Worm (Caenorhabditis elegans) whole organism, young adult: ENCODE measurements around the gene grl-31.

Experiments
- B0261.1 ChIP-seq: sonication (generic microtip); optimal IDR thresholded peaks from 2 replicates; lab custom pipeline; 2016; ENCODE audit warnings: mild to moderate bottlenecking, missing genetic modification characterization, moderate library complexity, missing compliant biosample characterization
- K11D2.4 ChIP-seq: fragments of 200-800 bp; sonication (Bioruptor generic); IDR thresholded peaks from 2 replicates; pipeline ENCODE4 v1.3.6; 2022; ENCODE audit warnings: missing genetic modification reagents, missing genetic modification characterization, missing compliant biosample characterization
- Y79H2A.3 ChIP-seq: fragments of 200-800 bp; sonication (Bioruptor generic); conservative IDR thresholded peaks from 2 replicates; pipeline ENCODE4 v1.3.6; 2022; ENCODE audit warnings: missing genetic modification reagents, missing genetic modification characterization, missing compliant biosample characterization
- ceh-27 ChIP-seq: fragments of 200-800 bp; sonication (Bioruptor generic); optimal IDR thresholded peaks from 2 replicates; lab custom pipeline; 2018; ENCODE audit warnings: mild to moderate bottlenecking, missing genetic modification characterization, moderate library complexity, missing compliant biosample characterization
- dpff-1 ChIP-seq: sonication (generic microtip); optimal IDR thresholded peaks from 2 replicates; lab custom pipeline; 2017; ENCODE audit warnings: mild to moderate bottlenecking, missing genetic modification characterization, missing compliant biosample characterization
- dpl-1 ChIP-seq: fragments of 150-350 bp; optimal IDR thresholded peaks from 2 replicates; lab custom pipeline; 2014; ENCODE audit warnings: missing biosample characterization, missing genetic modification reagents, missing genetic modification characterization
- efl-1 ChIP-seq: fragments of 150-350 bp; optimal IDR thresholded peaks from 2 replicates; lab custom pipeline; 2014; ENCODE audit warnings: missing biosample characterization, missing genetic modification reagents, missing genetic modification characterization
- egrh-3 ChIP-seq: fragments of 200-800 bp; sonication (Bioruptor generic); IDR thresholded peaks from 2 replicates; pipeline ENCODE4 v1.3.6; 2022; ENCODE audit warnings: missing genetic modification reagents, missing genetic modification characterization, missing compliant biosample characterization
- ets-4 ChIP-seq: fragments of 200-800 bp; sonication (Bioruptor generic); optimal IDR thresholded peaks from 2 replicates; lab custom pipeline; 2018; ENCODE audit warnings: mild to moderate bottlenecking, missing genetic modification characterization, missing compliant biosample characterization
- mcd-1 ChIP-seq: fragments of 200-800 bp; sonication (Bioruptor generic); IDR thresholded peaks from 2 replicates; pipeline ENCODE4 v1.3.6; 2022; ENCODE audit warnings: missing genetic modification reagents, missing genetic modification characterization, missing compliant biosample characterization
- mes-4 ChIP-seq: sonication (generic microtip); optimal IDR thresholded peaks from 2 replicates; lab custom pipeline; 2016; ENCODE audit warnings: missing genotype, missing genetic modification characterization, missing compliant biosample characterization
- unc-62 ChIP-seq: fragments of 150-350 bp; optimal IDR thresholded peaks from 2 replicates; lab custom pipeline; 2014; ENCODE audit warnings: missing biosample characterization, missing genetic modification reagents, missing genetic modification characterization
- zim-3 ChIP-seq: sonication (generic microtip); optimal IDR thresholded peaks from 2 replicates; lab custom pipeline; 2017; ENCODE audit warnings: mild to moderate bottlenecking, missing genetic modification characterization, moderate library complexity, missing compliant biosample characterization
- ztf-3 ChIP-seq: fragments of 200-800 bp; sonication (Bioruptor generic); optimal IDR thresholded peaks from 2 replicates; lab custom pipeline; 2018; ENCODE audit warnings: mild to moderate bottlenecking, missing genetic modification characterization, missing compliant biosample characterization

- TF ChIP-seq K11D2.4 (GFP tag; lab: Robert Waterston, UW) (no peak), efl-1 (GFP tag; lab: Kevin White, UChicago) (no peak), unc-62 (GFP tag; lab: Kevin White, UChicago) (no peak), B0261.1 (tag; lab: Kevin White, UChicago) (peak; percentile 65), Y79H2A.3 (GFP tag; lab: Robert Waterston, UW) (no peak), mcd-1 (GFP tag; lab: Robert Waterston, UW) (no peak), egrh-3 (no peak), mes-4 (tag; lab: Kevin White, UChicago) (no peak), ets-4 (no peak), ceh-27 (GFP tag; lab: Kevin White, UChicago) (no peak), zim-3 (tag; lab: Kevin White, UChicago) (no peak), dpl-1 (GFP tag; lab: Kevin White, UChicago) (no peak), ztf-3 (GFP tag; lab: Kevin White, UChicago) (no peak), dpff-1 (tag; lab: Kevin White, UChicago) (no peak)
These were observed 24.5 kb upstream of the grl-31 start for ce11 chrV:3582086-3582485.
